Worm (Caenorhabditis elegans) whole organism, young adult: Measurements from ENCODE around the gene C12D5.10.

Experiments used
- C06A6.2 ChIP-seq: fragments of 200-800 bp; sonication (Bioruptor generic); conservative IDR thresholded peaks from 2 replicates; pipeline ENCODE4 v1.3.6; 2022; ENCODE audit warnings: missing genetic modification characterization, missing compliant biosample characterization
- F10E7.11 ChIP-seq: sonication (generic microtip); optimal IDR thresholded peaks from 2 replicates; lab custom pipeline; 2017; ENCODE audit warnings: mild to moderate bottlenecking, missing genetic modification characterization, moderate library complexity, missing compliant biosample characterization
- F33H1.4 ChIP-seq: fragments of 200-800 bp; sonication (Bioruptor generic); IDR thresholded peaks from 2 replicates; pipeline ENCODE4 v1.3.6; 2022; ENCODE audit warnings: missing genetic modification reagents, missing genetic modification characterization, missing compliant biosample characterization
- F55B11.4 ChIP-seq: sonication (generic microtip); optimal IDR thresholded peaks from 2 replicates; lab custom pipeline; 2016; ENCODE audit warnings: missing compliant biosample characterization, missing genetic modification characterization, borderline replicate concordance; ENCODE audit not compliant: insufficient read depth
- K12H6.12 ChIP-seq: fragments of 200-800 bp; sonication (Bioruptor generic); optimal IDR thresholded peaks from 2 replicates; lab custom pipeline; 2018; ENCODE audit warnings: mild to moderate bottlenecking, missing genetic modification characterization, missing compliant biosample characterization
- Y53F4B.3 ChIP-seq: fragments of 200-800 bp; sonication (Bioruptor generic); IDR thresholded peaks from 2 replicates; pipeline ENCODE4 v1.3.6; 2022; ENCODE audit warnings: missing genetic modification reagents, missing genetic modification characterization, missing compliant biosample characterization
- Y67H2A.10 ChIP-seq: fragments of 200-800 bp; sonication (Bioruptor generic); conservative IDR thresholded peaks from 2 replicates; pipeline ENCODE4 v1.3.6; 2022; ENCODE audit warnings: missing genetic modification reagents, missing genetic modification characterization, missing compliant biosample characterization
- Y95B8A.8 ChIP-seq: fragments of 200-800 bp; sonication (Bioruptor generic); IDR thresholded peaks from 2 replicates; pipeline ENCODE4 v1.3.6; 2022; ENCODE audit warnings: missing genetic modification reagents, missing genetic modification characterization, missing compliant biosample characterization
- aptf-2 ChIP-seq: fragments of 200-800 bp; sonication (Bioruptor generic); conservative IDR thresholded peaks from 2 replicates; pipeline ENCODE4 v1.3.6; 2022; ENCODE audit warnings: missing genetic modification reagents, missing genetic modification characterization, missing compliant biosample characterization
- aptf-3 ChIP-seq: fragments of 200-800 bp; sonication (Bioruptor generic); IDR thresholded peaks from 2 replicates; pipeline ENCODE4 v1.3.6; 2022; ENCODE audit warnings: missing genetic modification characterization, missing compliant biosample characterization
- athp-1 ChIP-seq: sonication (generic microtip); optimal IDR thresholded peaks from 2 replicates; lab custom pipeline; 2017; ENCODE audit warnings: mild to moderate bottlenecking, missing genetic modification characterization, missing compliant biosample characterization
- ccch-3 ChIP-seq: fragments of 200-800 bp; sonication (Bioruptor generic); optimal IDR thresholded peaks from 2 replicates; lab custom pipeline; 2018; ENCODE audit warnings: mild to moderate bottlenecking, missing genetic modification characterization, missing compliant biosample characterization
- ceh-100 ChIP-seq: fragments of 200-800 bp; sonication (Bioruptor generic); IDR thresholded peaks from 2 replicates; pipeline ENCODE4 v1.3.6; 2022; ENCODE audit warnings: missing genetic modification reagents, missing genetic modification characterization, missing compliant biosample characterization
- ceh-27 ChIP-seq: fragments of 200-800 bp; sonication (Bioruptor generic); optimal IDR thresholded peaks from 2 replicates; lab custom pipeline; 2018; ENCODE audit warnings: mild to moderate bottlenecking, missing genetic modification characterization, moderate library complexity, missing compliant biosample characterization
- die-1 ChIP-seq: sonication (generic microtip); optimal IDR thresholded peaks from 2 replicates; lab custom pipeline; 2016; ENCODE audit warnings: missing genotype, mild to moderate bottlenecking, missing genetic modification characterization, missing compliant biosample characterization
- dpl-1 ChIP-seq: fragments of 150-350 bp; optimal IDR thresholded peaks from 2 replicates; lab custom pipeline; 2014; ENCODE audit warnings: missing biosample characterization, missing genetic modification reagents, missing genetic modification characterization
- ets-4 ChIP-seq: fragments of 200-800 bp; sonication (Bioruptor generic); optimal IDR thresholded peaks from 2 replicates; lab custom pipeline; 2018; ENCODE audit warnings: mild to moderate bottlenecking, missing genetic modification characterization, missing compliant biosample characterization
- hmg-20 ChIP-seq: fragments of 200-800 bp; sonication (Bioruptor generic); IDR thresholded peaks from 2 replicates; pipeline ENCODE4 v1.3.6; 2022; ENCODE audit warnings: missing genetic modification reagents, missing genetic modification characterization, missing compliant biosample characterization
- lag-1 ChIP-seq: fragments of 200-800 bp; sonication (Bioruptor generic); IDR thresholded peaks from 2 replicates; pipeline ENCODE4 v1.3.6; 2022; ENCODE audit warnings: missing genetic modification reagents, missing genetic modification characterization, missing compliant biosample characterization
- lsl-1 ChIP-seq: fragments of 200-800 bp; sonication (Bioruptor generic); optimal IDR thresholded peaks from 2 replicates; lab custom pipeline; 2018; ENCODE audit warnings: mild to moderate bottlenecking, missing genetic modification characterization, moderate library complexity, missing compliant biosample characterization
- madf-10 ChIP-seq: sonication (generic microtip); optimal IDR thresholded peaks from 2 replicates; lab custom pipeline; 2016; ENCODE audit warnings: mild to moderate bottlenecking, missing genetic modification characterization, missing compliant biosample characterization
- madf-3 ChIP-seq: fragments of 200-800 bp; sonication (Bioruptor generic); IDR thresholded peaks from 2 replicates; pipeline ENCODE4 v1.3.6; 2022; ENCODE audit warnings: missing genetic modification reagents, missing genetic modification characterization, missing compliant biosample characterization
- madf-8 ChIP-seq: fragments of 200-800 bp; sonication (Bioruptor generic); conservative IDR thresholded peaks from 2 replicates; pipeline ENCODE4 v1.3.6; 2022; ENCODE audit warnings: missing genetic modification reagents, missing genetic modification characterization, missing compliant biosample characterization
- mes-4 ChIP-seq: sonication (generic microtip); optimal IDR thresholded peaks from 2 replicates; lab custom pipeline; 2016; ENCODE audit warnings: missing genotype, missing genetic modification characterization, missing compliant biosample characterization
- nfya-2 ChIP-seq: fragments of 200-800 bp; sonication (Bioruptor generic); IDR thresholded peaks from 2 replicates; pipeline ENCODE4 v1.3.6; 2022; ENCODE audit warnings: missing genetic modification reagents, missing genetic modification characterization, missing compliant biosample characterization
- nhr-80 ChIP-seq: sonication (generic microtip); optimal IDR thresholded peaks from 2 replicates; lab custom pipeline; 2016; ENCODE audit warnings: missing genetic modification characterization, missing compliant biosample characterization
- pha-4 ChIP-seq: fragments of 150-350 bp; sonication (generic microtip); optimal IDR thresholded peaks from 2 replicates; lab custom pipeline; 2014; ENCODE audit warnings: missing biosample characterization, missing genetic modification reagents, missing genetic modification characterization
- repo-1 ChIP-seq: sonication (generic microtip); optimal IDR thresholded peaks from 2 replicates; lab custom pipeline; 2017; ENCODE audit warnings: mild to moderate bottlenecking, missing genetic modification characterization, missing compliant biosample characterization
- rpc-1 ChIP-seq, 2 experiments: fragments of 150-350 bp in 1 of 2; sonication (generic microtip) in 1 of 2; optimal IDR thresholded peaks; 2 replicates each; lab custom pipeline; 2014 to 2018; ENCODE audit warnings: missing biosample characterization in 1 of 2, missing genetic modification characterization in 1 of 2, missing genetic modification reagents in 1 of 2, missing genotype in 1 of 2
- snpc-1.3 ChIP-seq: sonication (generic microtip); optimal IDR thresholded peaks from 2 replicates; lab custom pipeline; 2017; ENCODE audit warnings: missing genetic modification characterization, mild to moderate bottlenecking, missing compliant biosample characterization, antibody characterized with exemption, moderate library complexity, missing genotype, missing genetic modification reagents; ENCODE audit not compliant: insufficient read depth
- tbx-9 ChIP-seq: sonication (generic microtip); optimal IDR thresholded peaks from 2 replicates; lab custom pipeline; 2016; ENCODE audit warnings: borderline replicate concordance, missing genetic modification characterization, inconsistent platforms, missing compliant biosample characterization
- ztf-18 ChIP-seq: sonication (generic microtip); optimal IDR thresholded peaks from 2 replicates; lab custom pipeline; 2016; ENCODE audit warnings: missing genotype, mild to moderate bottlenecking, missing genetic modification characterization, missing compliant biosample characterization
- ztf-26 ChIP-seq: sonication (generic microtip); optimal IDR thresholded peaks from 2 replicates; lab custom pipeline; 2017; ENCODE audit warnings: missing genetic modification characterization, missing compliant biosample characterization
- ztf-6 ChIP-seq: fragments of 200-800 bp; sonication (Bioruptor generic); IDR thresholded peaks from 2 replicates; pipeline ENCODE4 v1.3.6; 2022; ENCODE audit warnings: missing genetic modification reagents, missing genetic modification characterization, missing compliant biosample characterization

Gene C12D5.10

ce11 chrV:7651757-7652156 lies 41.5 kb downstream of the C12D5.10 start, which contains the start of gene srh-234:
Gene srh-234 (minus strand): TSS chrV:7651857.
- TF ChIP-seq F33H1.4 (no peak), rpc-1 (optimal IDR thresholded peaks at IDR 0.05; lab: Kevin White, UChicago) (no peak), rpc-1 (tag; optimal IDR thresholded peaks at IDR 0.05; lab: Kevin White, UChicago) (no peak), madf-10 (tag; lab: Kevin White, UChicago) (no peak), madf-8 (no peak), K12H6.12 (no peak)

- TF ChIP-seq nfya-2 (GFP tag; lab: Robert Waterston, UW) (no peak), ztf-18 (tag; lab: Kevin White, UChicago) (no peak), ets-4 (GFP tag; lab: Kevin White, UChicago) (no peak), ceh-27 (GFP tag; lab: Kevin White, UChicago) (no peak), mes-4 (tag; lab: Kevin White, UChicago) (no peak), F10E7.11 (no peak), lsl-1 (GFP tag; lab: Kevin White, UChicago) (no peak), tbx-9 (no peak), lag-1 (GFP tag; lab: Robert Waterston, UW) (no peak), Y95B8A.8 (GFP tag; lab: Robert Waterston, UW) (no peak), athp-1 (tag; lab: Kevin White, UChicago) (no peak), snpc-1.3 (tag; lab: Kevin White, UChicago) (no peak), K12H6.12 (no peak), ccch-3 (no peak), pha-4 (no peak), madf-3 (GFP tag; lab: Robert Waterston, UW) (no peak)
Observed at ce11 chrV:7649963-7650362, 43.3 kb downstream of the C12D5.10 start.

ce11 chrV:7647147-7647546 lies 46.1 kb downstream of the C12D5.10 start:
- TF ChIP-seq aptf-2 (GFP tag; lab: Robert Waterston, UW) = no peak
- no peak for TF ChIP-seq F55B11.4
- no peak for TF ChIP-seq rpc-1 (optimal IDR thresholded peaks at IDR 0.05; lab: Kevin White, UChicago)
- peak; percentile 8 for TF ChIP-seq rpc-1 (tag; optimal IDR thresholded peaks at IDR 0.05; lab: Kevin White, UChicago)
- TF ChIP-seq, all 124 proteins: peak for 1

- TF ChIP-seq dpl-1 (GFP tag; lab: Kevin White, UChicago) (no peak), hmg-20 (GFP tag; lab: Robert Waterston, UW) (no peak), athp-1 (tag; lab: Kevin White, UChicago) (no peak), pha-4 (no peak), ztf-6 (GFP tag; lab: Robert Waterston, UW) (no peak), ceh-100 (no peak), ztf-26 (tag; lab: Kevin White, UChicago) (no peak), aptf-3 (GFP tag; lab: Robert Waterston, UW) (no peak), repo-1 (tag; lab: Kevin White, UChicago) (no peak), nhr-80 (no peak), snpc-1.3 (tag; lab: Kevin White, UChicago) (no peak), die-1 (tag; lab: Kevin White, UChicago) (no peak), Y53F4B.3 (GFP tag; lab: Robert Waterston, UW) (no peak), C06A6.2 (GFP tag; lab: Robert Waterston, UW) (no peak), Y67H2A.10 (GFP tag; lab: Robert Waterston, UW) (no peak)
- TF ChIP-seq, all 124 proteins: peak for 0
Observed at ce11 chrV:7645454-7645853, 47.8 kb downstream of the C12D5.10 start, which contains the start of gene str-47. Gene str-47 (plus strand): TSS chrV:7645754.
